Worm (Caenorhabditis elegans) whole organism, L3 larva: ENCODE data around the gene T13C2.2.

Experiments
- ama-1 ChIP-seq: fragments of 150-350 bp; optimal IDR thresholded peaks from 2 replicates; lab custom pipeline; 2018
- ceh-82 ChIP-seq: fragments of 150-350 bp; optimal IDR thresholded peaks from 2 replicates; lab custom pipeline; 2014; ENCODE audit warnings: missing biosample characterization, missing genetic modification characterization
- egl-27 ChIP-seq: sonication (generic microtip); optimal IDR thresholded peaks from 4 replicates; lab custom pipeline; 2017; ENCODE audit warnings: missing biosample characterization, missing genetic modification reagents, missing genetic modification characterization
- elt-2 ChIP-seq: sonication (generic microtip); optimal IDR thresholded peaks from 2 replicates; lab custom pipeline; 2016; ENCODE audit warnings: missing genetic modification reagents, mild to moderate bottlenecking, missing genetic modification characterization, missing compliant biosample characterization
- jun-1 ChIP-seq: fragments of 150-350 bp; optimal IDR thresholded peaks from 2 replicates; lab custom pipeline; 2014; ENCODE audit warnings: missing biosample characterization, missing genetic modification reagents, missing genetic modification characterization
- mdl-1 ChIP-seq: fragments of 150-350 bp; optimal IDR thresholded peaks from 2 replicates; lab custom pipeline; 2014; ENCODE audit warnings: missing biosample characterization, missing genetic modification characterization
- nhr-43 ChIP-seq: sonication (generic microtip); optimal IDR thresholded peaks from 2 replicates; lab custom pipeline; 2016; ENCODE audit warnings: mild to moderate bottlenecking, missing genetic modification characterization, missing compliant biosample characterization; ENCODE audit not compliant: poor library complexity, severe bottlenecking
- nhr-76 ChIP-seq: fragments of 150-350 bp; sonication (generic microtip); optimal IDR thresholded peaks from 5 replicates; lab custom pipeline; 2014; ENCODE audit warnings: missing biosample characterization, missing genetic modification characterization
- pha-4 ChIP-seq: fragments of 150-350 bp; optimal IDR thresholded peaks from 2 replicates; lab custom pipeline; 2014; ENCODE audit warnings: missing biosample characterization, missing genetic modification reagents, missing genetic modification characterization
- zag-1 ChIP-seq: fragments of 150-350 bp; optimal IDR thresholded peaks from 2 replicates; lab custom pipeline; 2014; ENCODE audit warnings: missing biosample characterization, missing genetic modification characterization

DNA sequence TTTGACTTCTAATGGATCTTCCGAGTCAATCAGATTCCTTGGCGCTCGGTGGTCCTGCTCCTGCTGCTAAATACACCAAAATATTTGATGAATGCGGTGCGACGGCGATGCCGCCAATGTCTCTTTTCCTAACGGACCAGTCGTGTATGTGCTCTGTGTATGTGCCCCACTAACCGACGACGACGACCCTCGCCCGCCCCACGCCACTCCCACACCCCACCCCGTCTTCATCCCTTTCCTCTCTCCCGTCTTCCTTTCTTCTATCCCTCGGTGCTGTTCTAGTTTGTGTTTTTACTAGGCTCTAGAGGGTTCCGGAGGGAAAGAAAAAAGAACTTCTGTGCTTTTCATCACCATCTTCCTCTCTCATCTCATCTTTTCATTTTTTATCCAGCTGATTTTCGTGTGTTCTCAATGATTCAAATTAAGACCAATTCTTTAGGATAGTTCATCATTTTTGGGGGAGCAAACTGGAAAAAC is 42.6 kb downstream of the T13C2.2 start, which contains the start of gene egl-27:
- TF ChIP-seq jun-1 (tag; lab: Kevin White, UChicago) (no peak), nhr-76 (tag; lab: Kevin White, UChicago) (no peak), zag-1 (tag; lab: Kevin White, UChicago) (no peak), pha-4 (tag; lab: Kevin White, UChicago) (no peak), nhr-43 (no peak), egl-27 (tag; lab: Kevin White, UChicago) (no peak), ama-1 (lab: Kevin White, UChicago) (no peak), elt-2 (tag; lab: Kevin White, UChicago) (no peak), mdl-1 (tag; lab: Kevin White, UChicago) (no peak), ceh-82 (no peak)
